Fruit fly (Drosophila melanogaster) Kc167 (cell line): ENCODE measurements around the gene Nemp.

Source experiments
- Myc ChIP-seq: fragments of >200 bp; optimal IDR thresholded peaks from 2 replicates; lab custom pipeline; 2017; ENCODE audit warnings: missing external identifiers
- Sin3A ChIP-seq: fragments of >200 bp; optimal IDR thresholded peaks from 2 replicates; lab custom pipeline; 2018; ENCODE audit warnings: missing external identifiers
- h ChIP-seq: fragments of >200 bp; optimal IDR thresholded peaks from 3 replicates; lab custom pipeline; 2018; ENCODE audit warnings: missing external identifiers
- insv ChIP-seq: fragments of >200 bp; optimal IDR thresholded peaks from 3 replicates; lab custom pipeline; 2018; ENCODE audit warnings: missing external identifiers
- psq ChIP-seq: fragments of >200 bp; optimal IDR thresholded peaks from 2 replicates; lab custom pipeline; 2017; ENCODE audit warnings: missing external identifiers
- ttk ChIP-seq: sonication (Bioruptor generic); optimal IDR thresholded peaks from 2 replicates; lab custom pipeline; 2017; ENCODE audit warnings: missing external identifiers

Nemp gene

DNA sequence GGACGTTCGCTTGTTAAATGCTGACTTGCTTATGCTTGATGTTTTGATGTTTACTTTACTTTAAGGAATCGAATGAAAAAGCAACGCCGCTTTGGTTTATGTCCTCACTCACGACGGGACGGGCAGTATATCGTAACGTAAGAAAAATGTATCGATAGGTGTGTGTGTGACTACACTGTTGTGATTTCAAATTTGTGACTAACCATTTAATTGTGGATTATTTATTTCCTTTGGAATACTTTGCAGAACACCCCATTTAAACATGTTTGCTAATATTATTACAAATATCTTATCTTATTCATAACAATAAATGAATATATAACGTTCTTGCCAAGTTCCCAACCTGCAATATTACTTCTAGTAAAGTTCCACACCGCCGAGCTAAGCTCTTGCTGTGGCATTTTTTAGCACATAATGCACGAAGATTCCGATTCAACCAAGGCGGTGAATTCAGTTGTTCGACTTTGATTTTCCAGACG, at the start of gene Nemp, which contains the start of gene r:
Gene Nemp (minus strand): TSS at position 85 of the 479 bp plus-strand sequence.
Gene r (plus strand): TSS at position 429 of the 479 bp plus-strand sequence.
- no peak for TF ChIP-seq psq

dm6 chrX:16703747-16704146, 48.9 kb upstream of the Nemp start, which contains the start of the genes CG9673 and CG4653:
Gene CG9673, minus strand, starts transcription at chrX:16703884.
Gene CG4653, plus strand, starts transcription at chrX:16704081.
- TF ChIP-seq h (lab: Kevin White, UChicago), result no peak
- no peak for TF ChIP-seq ttk (lab: Kevin White, UChicago)
- TF ChIP-seq Sin3A, result no peak
- no peak for TF ChIP-seq psq
- no peak for TF ChIP-seq Myc
- no peak for TF ChIP-seq insv

- TF ChIP-seq insv, result no peak
- no peak for TF ChIP-seq psq
Observed at dm6 chrX:16701941-16702340, 47.1 kb upstream of the Nemp start, which contains the start of gene sphe. Gene sphe, minus strand, starts transcription at chrX:16701972.

- TF ChIP-seq ttk (lab: Kevin White, UChicago) (no peak), insv (no peak), Sin3A (no peak), psq (no peak), Myc (no peak), h (lab: Kevin White, UChicago) (no peak)
Observed at dm6 chrX:16700070-16700469, 45.3 kb upstream of the Nemp start, which contains the start of gene CG9676. Gene CG9676, minus strand, starts transcription at chrX:16700170.

DNA sequence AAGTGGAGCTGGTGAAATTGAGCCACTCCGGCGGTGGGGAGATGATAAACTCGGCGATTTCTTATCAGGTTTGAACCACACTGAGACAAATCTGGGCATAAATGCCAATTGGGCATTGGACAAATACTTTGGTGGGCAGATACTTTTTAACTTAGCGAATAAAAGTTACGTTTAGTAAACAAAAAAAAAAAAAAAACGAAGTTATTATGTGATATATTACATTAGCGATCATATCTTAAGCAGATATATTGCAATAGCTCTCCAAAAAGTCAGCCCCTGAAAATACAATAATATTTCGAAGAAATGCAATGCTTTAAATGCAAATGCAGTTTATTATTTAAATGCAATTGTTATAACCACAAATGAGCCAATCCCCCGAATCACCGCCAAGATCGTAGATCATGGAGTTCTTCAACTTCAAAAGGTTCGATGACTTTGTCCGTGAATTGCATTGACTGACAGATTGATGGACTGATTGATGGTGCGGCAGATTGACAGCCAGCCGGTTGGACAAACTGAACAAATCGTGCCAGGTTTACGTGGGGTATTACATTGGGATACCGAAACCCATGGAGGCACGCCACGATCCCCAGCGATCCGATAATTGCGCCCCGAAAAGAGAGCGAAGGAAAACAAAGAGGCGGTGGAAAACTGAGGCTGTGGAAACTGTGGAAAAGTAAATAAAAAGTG, 43.2 kb upstream of the Nemp start:
- no peak for TF ChIP-seq Myc
- no peak for TF ChIP-seq psq
- no peak for TF ChIP-seq Sin3A
- TF ChIP-seq insv, result no peak
- no peak for TF ChIP-seq ttk (lab: Kevin White, UChicago)
- TF ChIP-seq h (lab: Kevin White, UChicago), result no peak

- TF ChIP-seq ttk (lab: Kevin White, UChicago) (no peak), h (lab: Kevin White, UChicago) (no peak), psq (no peak), Myc (no peak), insv (no peak), Sin3A (no peak)
Observed at dm6 chrX:16696614-16697519, 42.1 kb upstream of the Nemp start.

DNA sequence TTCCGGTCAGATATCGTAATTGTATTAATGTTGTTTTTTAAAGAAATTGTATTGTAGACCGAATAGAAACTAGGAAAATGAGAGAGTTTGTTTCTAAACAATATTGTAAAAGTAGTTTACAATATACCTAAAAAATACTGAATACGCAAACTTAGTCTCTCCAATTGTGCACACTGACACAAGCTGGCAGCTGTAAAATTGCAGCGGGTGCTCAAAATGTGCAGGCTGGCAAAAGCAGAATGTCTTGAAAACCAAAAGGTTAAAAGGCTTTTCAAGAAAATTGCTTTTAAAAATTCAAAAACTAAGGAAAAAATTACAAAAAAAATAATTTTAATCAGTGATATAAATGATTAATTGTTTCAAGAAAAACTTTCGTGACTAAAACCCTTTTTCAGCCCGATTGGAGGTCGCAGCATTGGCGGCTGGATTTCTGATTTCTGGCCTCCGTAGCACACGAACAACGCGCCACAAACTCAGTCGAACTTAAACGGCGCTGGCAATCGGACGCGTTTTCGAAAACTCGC, 40.9 kb upstream of the Nemp start, which contains the start of gene CG4678:
Gene CG4678 (plus strand): TSS at position 474 of the 524 bp plus-strand sequence.
- TF ChIP-seq psq, result no peak

DNA sequence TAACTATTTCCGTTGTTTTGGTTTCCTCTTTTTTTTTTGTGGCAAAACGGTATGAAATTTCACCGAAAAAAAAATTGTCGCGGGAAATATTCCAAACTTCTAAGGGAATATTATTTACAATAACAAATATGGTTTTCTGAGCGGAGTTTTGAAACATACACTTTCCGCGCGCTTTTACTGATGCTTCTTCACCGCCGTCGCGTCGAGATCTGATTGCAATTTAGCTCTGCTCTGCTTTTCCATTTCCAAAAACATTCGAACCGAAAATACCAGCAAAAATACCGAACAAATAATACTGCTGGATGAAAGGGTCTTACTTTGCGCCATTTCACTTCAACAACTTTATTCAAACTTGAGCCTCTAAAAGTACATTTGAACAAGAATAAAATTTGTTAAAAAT, 40.1 kb upstream of the Nemp start, which contains the start of gene Septin4:
Gene Septin4 (minus strand): TSS at position 215 of the 400 bp plus-strand sequence.
- TF ChIP-seq Sin3A (no peak), ttk (lab: Kevin White, UChicago) (no peak), Myc (no peak), h (lab: Kevin White, UChicago) (no peak), psq (no peak), insv (no peak)

DNA sequence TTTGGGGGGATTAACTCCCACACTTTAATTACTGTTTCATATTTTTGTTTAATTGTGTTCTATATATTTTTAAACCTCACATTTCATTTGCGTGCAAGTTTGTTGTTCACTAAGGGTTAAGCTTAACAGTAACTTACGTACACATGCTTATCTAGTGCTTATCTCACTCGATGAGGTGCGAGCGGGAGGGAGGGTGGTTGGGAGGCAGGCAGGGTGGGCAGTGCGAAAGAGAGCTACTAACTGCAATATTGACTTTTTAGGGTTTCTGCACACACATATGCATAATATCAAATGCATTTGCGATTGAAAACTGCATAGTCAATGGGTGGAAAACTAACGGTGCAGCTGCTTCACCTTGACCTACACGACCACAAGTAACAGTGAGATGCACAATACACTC, 39.7 kb upstream of the Nemp start:
- TF ChIP-seq psq (no peak), insv (no peak), ttk (lab: Kevin White, UChicago) (no peak), h (lab: Kevin White, UChicago) (no peak), Myc (no peak), Sin3A (no peak)

dm6 chrX:16693805-16694387, 39.1 kb upstream of the Nemp start:
- TF ChIP-seq ttk (lab: Kevin White, UChicago), result no peak
- TF ChIP-seq Myc, result no peak
- TF ChIP-seq h (lab: Kevin White, UChicago), result no peak
- TF ChIP-seq insv, result no peak

DNA sequence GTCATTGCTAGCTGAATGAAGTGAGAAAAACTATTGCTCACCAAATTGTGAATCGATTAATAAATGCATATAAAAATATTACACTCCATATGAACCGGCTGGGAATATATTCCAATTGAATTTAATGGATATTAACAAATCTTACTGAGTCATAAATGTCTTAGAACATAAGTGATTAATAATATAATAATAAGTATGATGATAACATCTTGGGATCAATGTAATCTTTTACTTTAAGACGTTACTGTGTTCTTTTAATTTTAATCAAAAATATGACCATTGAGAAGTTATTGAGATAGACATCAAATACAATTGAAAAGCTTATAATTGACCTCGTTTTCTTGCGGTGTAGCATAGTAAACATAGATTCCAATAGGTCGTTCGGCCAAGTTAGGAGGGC, 37.5 kb upstream of the Nemp start:
- TF ChIP-seq Sin3A, result no peak
- TF ChIP-seq h (lab: Kevin White, UChicago), result no peak
- no peak for TF ChIP-seq psq
- no peak for TF ChIP-seq ttk (lab: Kevin White, UChicago)
- no peak for TF ChIP-seq Myc
- TF ChIP-seq insv, result no peak

DNA sequence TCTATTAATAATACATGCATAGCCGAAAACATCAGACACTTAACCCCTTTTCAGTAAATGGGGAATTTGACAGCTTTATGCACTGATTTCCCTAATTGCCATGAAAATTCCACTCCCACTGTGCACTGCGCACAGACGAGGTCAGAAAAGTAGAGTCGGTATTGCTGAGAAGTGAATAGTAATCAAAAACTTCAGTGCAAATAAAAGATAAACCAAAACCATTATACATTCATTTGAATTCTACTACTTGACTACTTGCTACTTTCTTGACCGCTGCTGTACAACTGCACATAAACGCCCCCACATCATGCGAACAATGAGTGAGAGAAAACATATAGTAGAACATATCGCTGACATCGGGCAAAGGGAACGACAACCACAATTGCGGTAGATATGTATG, 36.6 kb upstream of the Nemp start:
- TF ChIP-seq ttk (lab: Kevin White, UChicago) (no peak), Myc (no peak), h (lab: Kevin White, UChicago) (no peak), psq (no peak), Sin3A (no peak), insv (no peak)

DNA sequence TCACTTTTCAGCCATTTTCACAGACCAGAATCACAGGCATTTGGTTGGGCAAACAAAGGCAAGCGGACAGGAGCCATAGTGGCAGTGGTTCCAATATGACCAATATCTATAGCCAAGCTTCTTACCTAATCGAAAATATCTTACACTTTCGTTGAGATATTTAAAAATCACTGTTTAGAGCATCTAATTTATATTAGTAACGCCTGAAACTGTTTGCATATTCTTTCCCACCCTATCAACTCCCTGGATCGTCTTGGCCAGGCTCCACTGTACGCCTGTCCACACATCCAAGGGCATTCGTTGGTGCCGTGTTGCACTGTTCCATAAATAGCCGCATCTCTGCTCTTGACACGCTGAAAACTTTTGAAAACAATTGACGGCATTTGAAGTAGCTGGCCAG, 35.7 kb upstream of the Nemp start:
- no peak for TF ChIP-seq insv
- TF ChIP-seq psq, result no peak
- TF ChIP-seq Sin3A, result no peak
- TF ChIP-seq ttk (lab: Kevin White, UChicago), result no peak
- TF ChIP-seq h (lab: Kevin White, UChicago), result no peak
- TF ChIP-seq Myc, result no peak
